Worm (Caenorhabditis elegans) whole organism, young adult: Measurements from ENCODE around the gene mtrf-1L.

Experiments
- C06A6.2 ChIP-seq: fragments of 200-800 bp; sonication (Bioruptor generic); conservative IDR thresholded peaks from 2 replicates; pipeline ENCODE4 v1.3.6; 2022; ENCODE audit warnings: missing genetic modification characterization, missing compliant biosample characterization
- F49E8.2 ChIP-seq: sonication (generic microtip); optimal IDR thresholded peaks from 3 replicates; lab custom pipeline; 2017; ENCODE audit warnings: missing genetic modification characterization, mild to moderate bottlenecking, missing compliant biosample characterization, antibody characterized with exemption, moderate library complexity; ENCODE audit not compliant: insufficient read depth
- F52B5.7 ChIP-seq: sonication (generic microtip); optimal IDR thresholded peaks from 2 replicates; lab custom pipeline; 2016; ENCODE audit warnings: mild to moderate bottlenecking, missing genetic modification characterization, missing compliant biosample characterization
- F55B11.4 ChIP-seq: sonication (generic microtip); optimal IDR thresholded peaks from 2 replicates; lab custom pipeline; 2016; ENCODE audit warnings: missing compliant biosample characterization, missing genetic modification characterization, borderline replicate concordance; ENCODE audit not compliant: insufficient read depth
- T26A5.8 ChIP-seq: sonication (generic microtip); optimal IDR thresholded peaks from 2 replicates; lab custom pipeline; 2016; ENCODE audit warnings: missing genetic modification characterization, missing compliant biosample characterization
- Y53G8AR.9 ChIP-seq: fragments of 200-800 bp; sonication (Bioruptor generic); conservative IDR thresholded peaks from 2 replicates; pipeline ENCODE4 v1.3.6; 2022; ENCODE audit warnings: missing genetic modification reagents, missing genetic modification characterization, missing compliant biosample characterization
- Y95B8A.8 ChIP-seq: fragments of 200-800 bp; sonication (Bioruptor generic); IDR thresholded peaks from 2 replicates; pipeline ENCODE4 v1.3.6; 2022; ENCODE audit warnings: missing genetic modification reagents, missing genetic modification characterization, missing compliant biosample characterization
- ama-1 ChIP-seq, 3 experiments: fragments of 150-350 bp in 1 of 3; sonication (generic microtip) in 2 of 3; optimal IDR thresholded peaks; 2 replicates each; lab custom pipeline; 2014 to 2018; ENCODE audit warnings: missing biosample characterization in 2 of 3, missing genetic modification characterization in 2 of 3, missing genetic modification reagents in 2 of 3
- aptf-2 ChIP-seq: fragments of 200-800 bp; sonication (Bioruptor generic); conservative IDR thresholded peaks from 2 replicates; pipeline ENCODE4 v1.3.6; 2022; ENCODE audit warnings: missing genetic modification reagents, missing genetic modification characterization, missing compliant biosample characterization
- athp-1 ChIP-seq: sonication (generic microtip); optimal IDR thresholded peaks from 2 replicates; lab custom pipeline; 2017; ENCODE audit warnings: mild to moderate bottlenecking, missing genetic modification characterization, missing compliant biosample characterization
- attf-5 ChIP-seq: fragments of 200-800 bp; sonication (Bioruptor generic); optimal IDR thresholded peaks from 2 replicates; lab custom pipeline; 2018; ENCODE audit warnings: mild to moderate bottlenecking, missing genetic modification characterization, missing compliant biosample characterization
- ccch-3 ChIP-seq: fragments of 200-800 bp; sonication (Bioruptor generic); optimal IDR thresholded peaks from 2 replicates; lab custom pipeline; 2018; ENCODE audit warnings: mild to moderate bottlenecking, missing genetic modification characterization, missing compliant biosample characterization
- ceh-100 ChIP-seq: fragments of 200-800 bp; sonication (Bioruptor generic); IDR thresholded peaks from 2 replicates; pipeline ENCODE4 v1.3.6; 2022; ENCODE audit warnings: missing genetic modification reagents, missing genetic modification characterization, missing compliant biosample characterization
- ceh-27 ChIP-seq: fragments of 200-800 bp; sonication (Bioruptor generic); optimal IDR thresholded peaks from 2 replicates; lab custom pipeline; 2018; ENCODE audit warnings: mild to moderate bottlenecking, missing genetic modification characterization, moderate library complexity, missing compliant biosample characterization
- ceh-79 ChIP-seq: sonication (generic microtip); optimal IDR thresholded peaks from 2 replicates; lab custom pipeline; 2017; ENCODE audit warnings: mild to moderate bottlenecking, missing genetic modification characterization, missing compliant biosample characterization
- ceh-91 ChIP-seq: fragments of 200-800 bp; sonication (Bioruptor generic); IDR thresholded peaks from 2 replicates; pipeline ENCODE4 v1.3.6; 2022; ENCODE audit warnings: missing genetic modification reagents, missing genetic modification characterization, missing compliant biosample characterization
- die-1 ChIP-seq: sonication (generic microtip); optimal IDR thresholded peaks from 2 replicates; lab custom pipeline; 2016; ENCODE audit warnings: missing genotype, mild to moderate bottlenecking, missing genetic modification characterization, missing compliant biosample characterization
- dpff-1 ChIP-seq: sonication (generic microtip); optimal IDR thresholded peaks from 2 replicates; lab custom pipeline; 2017; ENCODE audit warnings: mild to moderate bottlenecking, missing genetic modification characterization, missing compliant biosample characterization
- dpl-1 ChIP-seq: fragments of 150-350 bp; optimal IDR thresholded peaks from 2 replicates; lab custom pipeline; 2014; ENCODE audit warnings: missing biosample characterization, missing genetic modification reagents, missing genetic modification characterization
- fkh-3 ChIP-seq: sonication (generic microtip); optimal IDR thresholded peaks from 2 replicates; lab custom pipeline; 2016; ENCODE audit warnings: mild to moderate bottlenecking, missing genetic modification characterization, missing compliant biosample characterization
- hlh-12 ChIP-seq: sonication (generic microtip); optimal IDR thresholded peaks from 2 replicates; lab custom pipeline; 2016; ENCODE audit warnings: missing genetic modification characterization, missing compliant biosample characterization
- hlh-26 ChIP-seq: fragments of 200-800 bp; sonication (Bioruptor generic); conservative IDR thresholded peaks from 2 replicates; pipeline ENCODE4 v1.3.6; 2022; ENCODE audit warnings: missing genetic modification reagents, missing genetic modification characterization, missing compliant biosample characterization
- hmg-1.2 ChIP-seq: fragments of 200-800 bp; sonication (Bioruptor generic); IDR thresholded peaks from 2 replicates; pipeline ENCODE4 v1.3.6; 2022; ENCODE audit warnings: missing genetic modification reagents, missing genetic modification characterization, missing compliant biosample characterization
- let-607 ChIP-seq, 2 experiments: fragments of 200-800 bp in 1 of 2; sonication (Bioruptor generic) in 1 of 2; sonication (generic microtip) in 1 of 2; optimal IDR thresholded peaks; 2 replicates each; lab custom pipeline; 2016 to 2018; ENCODE audit warnings: mild to moderate bottlenecking in 2 of 2, missing compliant biosample characterization in 2 of 2, missing genetic modification characterization in 2 of 2, moderate library complexity in 2 of 2, missing genotype in 1 of 2
- lin-40 ChIP-seq: sonication (generic microtip); optimal IDR thresholded peaks from 2 replicates; lab custom pipeline; 2016; ENCODE audit warnings: missing genetic modification characterization, mild to moderate bottlenecking, missing compliant biosample characterization, missing genotype, missing genetic modification reagents
- lin-54 ChIP-seq: fragments of 200-800 bp; sonication (Bioruptor generic); optimal IDR thresholded peaks from 2 replicates; lab custom pipeline; 2018; ENCODE audit warnings: mild to moderate bottlenecking, missing genetic modification characterization, missing compliant biosample characterization
- lsl-1 ChIP-seq: fragments of 200-800 bp; sonication (Bioruptor generic); optimal IDR thresholded peaks from 2 replicates; lab custom pipeline; 2018; ENCODE audit warnings: mild to moderate bottlenecking, missing genetic modification characterization, moderate library complexity, missing compliant biosample characterization
- madf-10 ChIP-seq: sonication (generic microtip); optimal IDR thresholded peaks from 2 replicates; lab custom pipeline; 2016; ENCODE audit warnings: mild to moderate bottlenecking, missing genetic modification characterization, missing compliant biosample characterization
- madf-6 ChIP-seq: fragments of 200-800 bp; sonication (Bioruptor generic); IDR thresholded peaks from 2 replicates; pipeline ENCODE4 v1.3.6; 2022; ENCODE audit warnings: missing genetic modification reagents, missing genetic modification characterization, missing compliant biosample characterization
- mcd-1 ChIP-seq: fragments of 200-800 bp; sonication (Bioruptor generic); IDR thresholded peaks from 2 replicates; pipeline ENCODE4 v1.3.6; 2022; ENCODE audit warnings: missing genetic modification reagents, missing genetic modification characterization, missing compliant biosample characterization
- mxl-1 ChIP-seq: sonication (generic microtip); optimal IDR thresholded peaks from 2 replicates; lab custom pipeline; 2016; ENCODE audit warnings: missing genetic modification characterization, missing compliant biosample characterization
- nfya-1 ChIP-seq: sonication (generic microtip); optimal IDR thresholded peaks from 2 replicates; lab custom pipeline; 2017; ENCODE audit warnings: antibody characterized with exemption, missing compliant biosample characterization, missing genetic modification characterization, borderline replicate concordance; ENCODE audit not compliant: insufficient read depth
- nfya-2 ChIP-seq: fragments of 200-800 bp; sonication (Bioruptor generic); IDR thresholded peaks from 2 replicates; pipeline ENCODE4 v1.3.6; 2022; ENCODE audit warnings: missing genetic modification reagents, missing genetic modification characterization, missing compliant biosample characterization
- nfyb-1 ChIP-seq: fragments of 200-800 bp; sonication (Bioruptor generic); IDR thresholded peaks from 2 replicates; pipeline ENCODE4 v1.3.6; 2022; ENCODE audit warnings: missing genetic modification reagents, missing genetic modification characterization, missing compliant biosample characterization
- nhr-179 ChIP-seq: sonication (generic microtip); optimal IDR thresholded peaks from 2 replicates; lab custom pipeline; 2016; ENCODE audit warnings: mild to moderate bottlenecking, missing genetic modification characterization, missing compliant biosample characterization
- nhr-90 ChIP-seq: sonication (generic microtip); optimal IDR thresholded peaks from 2 replicates; lab custom pipeline; 2016; ENCODE audit warnings: missing genotype, mild to moderate bottlenecking, missing genetic modification characterization, missing compliant biosample characterization
- sdz-38 ChIP-seq: sonication (generic microtip); optimal IDR thresholded peaks from 2 replicates; lab custom pipeline; 2016; ENCODE audit warnings: missing genotype, missing genetic modification characterization, missing compliant biosample characterization
- snpc-1.3 ChIP-seq: sonication (generic microtip); optimal IDR thresholded peaks from 2 replicates; lab custom pipeline; 2017; ENCODE audit warnings: missing genetic modification characterization, mild to moderate bottlenecking, missing compliant biosample characterization, antibody characterized with exemption, moderate library complexity, missing genotype, missing genetic modification reagents; ENCODE audit not compliant: insufficient read depth
- somi-1 ChIP-seq: fragments of 200-800 bp; sonication (Bioruptor generic); optimal IDR thresholded peaks from 2 replicates; lab custom pipeline; 2018; ENCODE audit warnings: mild to moderate bottlenecking, missing genetic modification characterization, missing compliant biosample characterization
- ztf-22 ChIP-seq: fragments of 200-800 bp; sonication (Bioruptor generic); optimal IDR thresholded peaks from 2 replicates; lab custom pipeline; 2018; ENCODE audit warnings: mild to moderate bottlenecking, missing genetic modification characterization, moderate library complexity, missing compliant biosample characterization
- ztf-25 ChIP-seq: fragments of 200-800 bp; sonication (Bioruptor generic); IDR thresholded peaks from 2 replicates; pipeline ENCODE4 v1.3.6; 2022; ENCODE audit warnings: missing genetic modification reagents, missing genetic modification characterization, missing compliant biosample characterization
- ztf-28 ChIP-seq: fragments of 200-800 bp; sonication (Bioruptor generic); IDR thresholded peaks from 2 replicates; pipeline ENCODE4 v1.3.6; 2022; ENCODE audit warnings: missing genetic modification reagents, missing genetic modification characterization, missing compliant biosample characterization

Gene mtrf-1L

DNA sequence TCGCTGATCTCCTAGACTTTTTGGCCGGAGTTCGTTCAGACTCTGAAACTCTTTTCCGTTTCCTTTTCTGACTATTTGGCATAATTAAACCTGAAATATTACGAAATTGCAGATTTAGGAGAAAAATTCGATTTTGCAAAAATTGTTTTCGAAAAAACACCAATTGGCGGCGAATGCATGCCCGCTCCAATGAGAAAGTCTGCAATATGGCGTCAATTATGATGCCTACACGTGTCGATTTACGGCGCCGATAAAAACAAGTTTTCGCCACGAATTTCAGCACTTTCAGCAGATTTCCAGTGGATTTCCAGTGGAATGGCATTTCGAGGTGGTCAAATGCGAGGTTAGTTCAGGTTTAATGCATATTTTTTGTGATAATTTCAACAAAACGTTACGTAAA is 22.4 kb downstream of the mtrf-1L start, which contains the start of the genes Y59E9AL.36 and nbet-1 (continued):
- no peak for TF ChIP-seq madf-10
- peak; percentile 60 for TF ChIP-seq lsl-1 (GFP tag; lab: Kevin White, UChicago)
- TF ChIP-seq lin-54 (GFP tag; lab: Kevin White, UChicago): peak; percentile 71
- TF ChIP-seq fkh-3: no peak
- no peak for TF ChIP-seq nhr-179 (tag; lab: Kevin White, UChicago)
- no peak for TF ChIP-seq F55B11.4 (tag; lab: Kevin White, UChicago)
- no peak for TF ChIP-seq aptf-2 (GFP tag; lab: Robert Waterston, UW)
- no peak for TF ChIP-seq mxl-1 (tag; lab: Kevin White, UChicago)
- no peak for TF ChIP-seq die-1
- peak; percentile 94 for TF ChIP-seq mcd-1 (GFP tag; lab: Robert Waterston, UW)
- no peak for TF ChIP-seq ztf-22 (GFP tag; lab: Kevin White, UChicago)
- TF ChIP-seq ceh-91 (GFP tag; lab: Robert Waterston, UW): peak; percentile 59; the same call in 1 of the 2 replicates
- peak; percentile 61 for TF ChIP-seq snpc-1.3 (tag; lab: Kevin White, UChicago)
- no peak for TF ChIP-seq sdz-38
- TF ChIP-seq attf-5: peak; percentile 93
- no peak for TF ChIP-seq hlh-12 (tag; lab: Kevin White, UChicago)
- peak; percentile 23 for TF ChIP-seq lin-40
- no peak for TF ChIP-seq F49E8.2 (tag; lab: Kevin White, UChicago)
- TF ChIP-seq nhr-90: no peak
- TF ChIP-seq ztf-28 (GFP tag; lab: Robert Waterston, UW): no peak
- TF ChIP-seq nfya-1 (tag; lab: Kevin White, UChicago): no peak
- no peak for TF ChIP-seq dpff-1 (tag; lab: Kevin White, UChicago)
- no peak for TF ChIP-seq ztf-25 (GFP tag; lab: Robert Waterston, UW)
- TF ChIP-seq Y95B8A.8 (GFP tag; lab: Robert Waterston, UW): no peak
- TF ChIP-seq dpl-1 (GFP tag; lab: Kevin White, UChicago): peak; percentile 4
- no peak for TF ChIP-seq nfya-2
- peak; percentile 49 for TF ChIP-seq hmg-1.2 (GFP tag; lab: Robert Waterston, UW)
- TF ChIP-seq nfyb-1 (GFP tag; lab: Robert Waterston, UW): no peak
- TF ChIP-seq ceh-27 (GFP tag; lab: Kevin White, UChicago): peak; percentile 41
- no peak for TF ChIP-seq F52B5.7 (tag; lab: Kevin White, UChicago)
- no peak for TF ChIP-seq ceh-100 (GFP tag; lab: Robert Waterston, UW)
- no peak for TF ChIP-seq hlh-26
- TF ChIP-seq ceh-79: no peak
- TF ChIP-seq ccch-3 (GFP tag; lab: Kevin White, UChicago): no peak
- no peak for TF ChIP-seq T26A5.8 (tag; lab: Kevin White, UChicago)
- TF ChIP-seq somi-1: no peak
- no peak for TF ChIP-seq Y53G8AR.9
- TF ChIP-seq let-607 (tag; optimal IDR thresholded peaks at IDR 0.05; lab: Kevin White, UChicago): peak; percentile 95 to 97
- TF ChIP-seq ama-1 (optimal IDR thresholded peaks at IDR 0.05; lab: Kevin White, UChicago): no peak
- peak in 1 of 2 experiments; percentile 3 for TF ChIP-seq ama-1 (GFP tag; optimal IDR thresholded peaks at IDR 0.05; lab: Kevin White, UChicago)
- no peak for TF ChIP-seq C06A6.2 (GFP tag; lab: Robert Waterston, UW)
- TF ChIP-seq madf-6: peak; percentile 57
- peak; percentile 75 for TF ChIP-seq athp-1 (tag; lab: Kevin White, UChicago)
